Worm (Caenorhabditis elegans) whole organism, L3 larva: ENCODE data around the gene H38K22.6.

ENCODE experiments used
- ama-1 ChIP-seq: fragments of 150-350 bp; optimal IDR thresholded peaks from 2 replicates; lab custom pipeline; 2018
- fos-1 ChIP-seq: fragments of 150-350 bp; optimal IDR thresholded peaks from 2 replicates; lab custom pipeline; 2014; ENCODE audit warnings: missing biosample characterization, missing genetic modification characterization
- jun-1 ChIP-seq: fragments of 150-350 bp; optimal IDR thresholded peaks from 2 replicates; lab custom pipeline; 2014; ENCODE audit warnings: missing biosample characterization, missing genetic modification reagents, missing genetic modification characterization
- lin-15B ChIP-seq: fragments of 150-350 bp; optimal IDR thresholded peaks from 2 replicates; lab custom pipeline; 2014; ENCODE audit warnings: missing biosample characterization, missing genetic modification characterization
- lsy-12 ChIP-seq: sonication (generic microtip); optimal IDR thresholded peaks from 2 replicates; lab custom pipeline; 2016; ENCODE audit warnings: mild to moderate bottlenecking, missing genetic modification characterization, missing compliant biosample characterization
- mdl-1 ChIP-seq: fragments of 150-350 bp; optimal IDR thresholded peaks from 2 replicates; lab custom pipeline; 2014; ENCODE audit warnings: missing biosample characterization, missing genetic modification characterization
- mml-1 ChIP-seq: fragments of 150-350 bp; sonication (generic microtip); optimal IDR thresholded peaks from 3 replicates; lab custom pipeline; 2014; ENCODE audit warnings: missing biosample characterization, missing genetic modification characterization
- nhr-237 ChIP-seq: fragments of 150-350 bp; optimal IDR thresholded peaks from 2 replicates; lab custom pipeline; 2014; ENCODE audit warnings: missing biosample characterization, missing genetic modification characterization
- pha-4 ChIP-seq: fragments of 150-350 bp; optimal IDR thresholded peaks from 2 replicates; lab custom pipeline; 2014; ENCODE audit warnings: missing biosample characterization, missing genetic modification reagents, missing genetic modification characterization
- skn-1 ChIP-seq: fragments of 150-350 bp; optimal IDR thresholded peaks from 2 replicates; lab custom pipeline; 2014; ENCODE audit warnings: missing biosample characterization, missing genetic modification characterization
- ztf-4 ChIP-seq: fragments of 150-350 bp; optimal IDR thresholded peaks from 2 replicates; lab custom pipeline; 2014; ENCODE audit warnings: missing biosample characterization, missing genetic modification characterization

DNA sequence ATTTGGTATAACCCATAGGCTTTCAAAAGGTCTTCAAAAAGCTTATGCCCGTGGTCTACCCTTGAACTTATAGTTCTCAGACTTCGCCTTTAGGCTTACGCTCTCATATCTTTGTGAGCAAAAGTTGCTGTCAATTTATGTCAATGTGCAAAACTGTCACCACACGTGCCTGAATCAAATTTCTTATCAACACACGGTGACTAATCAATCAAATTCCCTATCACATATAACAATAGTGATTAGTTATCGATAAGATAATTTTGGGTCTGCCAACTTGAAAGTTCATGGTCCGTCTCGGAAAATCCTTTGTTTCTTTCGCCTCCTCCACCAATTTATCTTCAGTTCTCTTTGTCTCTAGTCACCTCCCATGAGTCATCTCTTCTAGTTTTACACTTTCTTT is 37.2 kb downstream of the H38K22.6 start:
- TF ChIP-seq pha-4 (no peak), mdl-1 (tag; lab: Kevin White, UChicago) (no peak), lin-15B (tag; lab: Kevin White, UChicago) (no peak), lsy-12 (tag; lab: Kevin White, UChicago) (no peak), fos-1 (no peak), mml-1 (tag; lab: Kevin White, UChicago) (no peak), jun-1 (no peak), skn-1 (tag; lab: Kevin White, UChicago) (no peak), nhr-237 (no peak), ztf-4 (tag; lab: Kevin White, UChicago) (no peak), ama-1 (lab: Kevin White, UChicago) (no peak)
